Worm (Caenorhabditis elegans) whole organism, L4 larva: Measurements from ENCODE around the gene ZK1193.2.
A peak's percentile ranks its signal among the peaks of the same experiment; 100 is the strongest.

ENCODE experiments used
- D1046.2 ChIP-seq: fragments of 200-800 bp; sonication (Bioruptor generic); IDR thresholded peaks from 2 replicates; pipeline ENCODE4 v1.3.6; 2022; ENCODE audit warnings: missing genetic modification characterization, missing compliant biosample characterization
- F26F4.8 ChIP-seq: fragments of 200-800 bp; sonication (Bioruptor generic); conservative IDR thresholded peaks from 2 replicates; pipeline ENCODE4 v1.3.6; 2022; ENCODE audit warnings: missing genetic modification characterization, missing compliant biosample characterization
- T20F7.1 ChIP-seq: fragments of 200-800 bp; sonication (Bioruptor generic); optimal IDR thresholded peaks from 2 replicates; lab custom pipeline; 2018; ENCODE audit warnings: mild to moderate bottlenecking, missing genetic modification characterization, missing compliant biosample characterization
- Y105C5A.15 ChIP-seq: fragments of 200-800 bp; sonication (Bioruptor generic); IDR thresholded peaks from 2 replicates; pipeline ENCODE4 v1.3.6; 2022; ENCODE audit warnings: missing genetic modification characterization, missing compliant biosample characterization
- Y5F2A.4 ChIP-seq: fragments of 200-800 bp; sonication (Bioruptor generic); optimal IDR thresholded peaks from 2 replicates; lab custom pipeline; 2018; ENCODE audit warnings: mild to moderate bottlenecking, missing genetic modification characterization, missing compliant biosample characterization
- ceh-28 ChIP-seq: fragments of 150-350 bp; optimal IDR thresholded peaks from 2 replicates; lab custom pipeline; 2014; ENCODE audit warnings: missing biosample characterization, missing genetic modification reagents, missing genetic modification characterization
- ceh-62 ChIP-seq: sonication (generic microtip); optimal IDR thresholded peaks from 2 replicates; lab custom pipeline; 2017; ENCODE audit warnings: missing biosample characterization, missing genetic modification characterization
- ces-1 ChIP-seq: fragments of 150-350 bp; sonication (generic microtip); optimal IDR thresholded peaks from 4 replicates; lab custom pipeline; 2014; ENCODE audit warnings: missing biosample characterization, missing genetic modification reagents, missing genetic modification characterization
- cey-2 ChIP-seq: sonication (generic microtip); optimal IDR thresholded peaks from 3 replicates; lab custom pipeline; 2017; ENCODE audit warnings: missing genetic modification characterization, mild to moderate bottlenecking, missing compliant biosample characterization, antibody characterized with exemption, borderline replicate concordance; ENCODE audit not compliant: insufficient read depth
- ctbp-1 ChIP-seq: fragments of 200-800 bp; sonication (Bioruptor generic); IDR thresholded peaks from 2 replicates; pipeline ENCODE4 v1.3.6; 2022; ENCODE audit warnings: missing genetic modification reagents, missing genetic modification characterization, missing compliant biosample characterization
- daf-12 ChIP-seq: fragments of 150-350 bp; optimal IDR thresholded peaks from 2 replicates; lab custom pipeline; 2014; ENCODE audit warnings: missing biosample characterization, missing genetic modification reagents, missing genetic modification characterization
- daf-19 ChIP-seq: fragments of 200-800 bp; sonication (Bioruptor generic); conservative IDR thresholded peaks from 2 replicates; pipeline ENCODE4 v1.3.6; 2022; ENCODE audit warnings: missing genetic modification characterization, missing compliant biosample characterization
- dmd-9 ChIP-seq: fragments of 200-800 bp; sonication (Bioruptor generic); IDR thresholded peaks from 2 replicates; pipeline ENCODE4 v1.3.6; 2022; ENCODE audit warnings: missing genetic modification reagents, missing genetic modification characterization, missing compliant biosample characterization
- duxl-1 ChIP-seq: sonication (generic microtip); optimal IDR thresholded peaks from 2 replicates; lab custom pipeline; 2016; ENCODE audit warnings: mild to moderate bottlenecking, missing genetic modification characterization, moderate library complexity, missing compliant biosample characterization; ENCODE audit not compliant: poor library complexity
- dve-1 ChIP-seq: sonication (generic microtip); optimal IDR thresholded peaks from 2 replicates; lab custom pipeline; 2017; ENCODE audit warnings: antibody characterized with exemption, mild to moderate bottlenecking, missing genetic modification characterization, missing compliant biosample characterization; ENCODE audit not compliant: insufficient read depth
- egl-43 ChIP-seq: fragments of 200-800 bp; sonication (Bioruptor generic); IDR thresholded peaks from 2 replicates; pipeline ENCODE4 v1.3.6; 2022; ENCODE audit warnings: missing genetic modification reagents, missing genetic modification characterization, missing compliant biosample characterization
- hmg-1.1 ChIP-seq: fragments of 200-800 bp; sonication (Bioruptor generic); IDR thresholded peaks from 2 replicates; pipeline ENCODE4 v1.3.6; 2022; ENCODE audit warnings: missing genetic modification reagents, missing genetic modification characterization, missing compliant biosample characterization
- jun-1 ChIP-seq: fragments of 150-350 bp; optimal IDR thresholded peaks from 2 replicates; lab custom pipeline; 2014; ENCODE audit warnings: missing biosample characterization, missing genetic modification reagents, missing genetic modification characterization
- lin-38 ChIP-seq: fragments of 200-800 bp; sonication (Bioruptor generic); IDR thresholded peaks from 2 replicates; pipeline ENCODE4 v1.3.6; 2022; ENCODE audit warnings: missing genetic modification reagents, missing genetic modification characterization, missing compliant biosample characterization
- lin-39 ChIP-seq: fragments of 150-350 bp; optimal IDR thresholded peaks from 2 replicates; lab custom pipeline; 2014; ENCODE audit warnings: missing biosample characterization, missing genetic modification reagents, missing genetic modification characterization
- lsy-2 ChIP-seq, 2 experiments: fragments of 150-350 bp in 1 of 2; sonication (generic microtip) in 1 of 2; optimal IDR thresholded peaks; 2 replicates each; lab custom pipeline; 2014 to 2017; ENCODE audit warnings: missing biosample characterization in 2 of 2, missing genetic modification characterization in 2 of 2
- madf-5 ChIP-seq, 2 experiments: fragments of 200-800 bp; sonication (Bioruptor generic); IDR thresholded peaks; 2 replicates each; pipeline ENCODE4 v1.3.6; 2022; ENCODE audit warnings: missing compliant biosample characterization in 2 of 2, missing genetic modification characterization in 2 of 2
- mdl-1 ChIP-seq, 2 experiments: fragments of 150-350 bp in 1 of 2; sonication (generic microtip) in 1 of 2; optimal IDR thresholded peaks; 2 replicates each; lab custom pipeline; 2014 to 2017; ENCODE audit warnings: missing biosample characterization in 2 of 2, missing genetic modification characterization in 2 of 2
- mdt-29 ChIP-seq: fragments of 200-800 bp; sonication (Bioruptor generic); IDR thresholded peaks from 2 replicates; pipeline ENCODE4 v1.3.6; 2022; ENCODE audit warnings: missing genetic modification reagents, missing genetic modification characterization, missing compliant biosample characterization
- mxl-3 ChIP-seq: fragments of 200-800 bp; sonication (Bioruptor generic); optimal IDR thresholded peaks from 2 replicates; lab custom pipeline; 2018; ENCODE audit warnings: mild to moderate bottlenecking, missing genetic modification characterization, missing compliant biosample characterization
- nhr-102 ChIP-seq: sonication (generic microtip); optimal IDR thresholded peaks from 2 replicates; lab custom pipeline; 2016; ENCODE audit warnings: mild to moderate bottlenecking, missing genetic modification characterization, moderate library complexity, missing compliant biosample characterization
- nhr-11 ChIP-seq: fragments of 150-350 bp; optimal IDR thresholded peaks from 2 replicates; lab custom pipeline; 2014; ENCODE audit warnings: missing biosample characterization, missing genetic modification characterization
- nhr-237 ChIP-seq: sonication (generic microtip); optimal IDR thresholded peaks from 2 replicates; lab custom pipeline; 2017; ENCODE audit warnings: missing biosample characterization, missing genetic modification characterization
- nhr-25 ChIP-seq: sonication (generic microtip); optimal IDR thresholded peaks from 2 replicates; lab custom pipeline; 2017; ENCODE audit warnings: missing genetic modification characterization, mild to moderate bottlenecking, missing compliant biosample characterization, antibody characterized with exemption, moderate library complexity, borderline replicate concordance; ENCODE audit not compliant: insufficient read depth
- nhr-28 ChIP-seq: fragments of 150-350 bp; optimal IDR thresholded peaks from 2 replicates; lab custom pipeline; 2014; ENCODE audit warnings: missing biosample characterization, missing genetic modification characterization
- nhr-41 ChIP-seq: fragments of 200-800 bp; sonication (Bioruptor generic); IDR thresholded peaks from 2 replicates; pipeline ENCODE4 v1.3.6; 2022; ENCODE audit warnings: missing genetic modification reagents, missing genetic modification characterization, missing compliant biosample characterization
- nhr-48 ChIP-seq: sonication (generic microtip); optimal IDR thresholded peaks from 2 replicates; lab custom pipeline; 2016; ENCODE audit warnings: mild to moderate bottlenecking, missing genetic modification characterization, missing compliant biosample characterization
- nhr-6 ChIP-seq: fragments of 150-350 bp; optimal IDR thresholded peaks from 2 replicates; lab custom pipeline; 2014; ENCODE audit warnings: missing biosample characterization, missing genetic modification characterization
- saeg-2 ChIP-seq: fragments of 200-800 bp; sonication (Bioruptor generic); IDR thresholded peaks from 2 replicates; pipeline ENCODE4 v1.3.6; 2022; ENCODE audit warnings: missing genetic modification reagents, missing genetic modification characterization, missing compliant biosample characterization
- set-16 ChIP-seq: fragments of 200-800 bp; sonication (Bioruptor generic); IDR thresholded peaks from 2 replicates; pipeline ENCODE4 v1.3.6; 2022; ENCODE audit warnings: missing genetic modification reagents, missing genetic modification characterization, missing compliant biosample characterization
- snpc-4 ChIP-seq: fragments of 150-350 bp; optimal IDR thresholded peaks from 2 replicates; lab custom pipeline; 2014; ENCODE audit warnings: missing biosample characterization, missing genetic modification characterization
- spr-3 ChIP-seq: fragments of 200-800 bp; sonication (Bioruptor generic); optimal IDR thresholded peaks from 2 replicates; lab custom pipeline; 2018; ENCODE audit warnings: mild to moderate bottlenecking, missing genetic modification characterization, missing compliant biosample characterization
- tag-97 ChIP-seq: fragments of 200-800 bp; sonication (Bioruptor generic); IDR thresholded peaks from 2 replicates; pipeline ENCODE4 v1.3.6; 2022; ENCODE audit warnings: missing genetic modification characterization, missing compliant biosample characterization
- unc-39 ChIP-seq: sonication (generic microtip); optimal IDR thresholded peaks from 2 replicates; lab custom pipeline; 2017; ENCODE audit warnings: missing biosample characterization, missing genetic modification characterization
- vab-7 ChIP-seq: fragments of 200-800 bp; sonication (Bioruptor generic); IDR thresholded peaks from 2 replicates; pipeline ENCODE4 v1.3.6; 2022; ENCODE audit warnings: missing genetic modification reagents, missing genetic modification characterization, missing compliant biosample characterization
- zip-11 ChIP-seq: fragments of 200-800 bp; sonication (Bioruptor generic); IDR thresholded peaks from 2 replicates; pipeline ENCODE4 v1.3.6; 2022; ENCODE audit warnings: missing genetic modification characterization, missing compliant biosample characterization

The ZK1193.2 gene

DNA sequence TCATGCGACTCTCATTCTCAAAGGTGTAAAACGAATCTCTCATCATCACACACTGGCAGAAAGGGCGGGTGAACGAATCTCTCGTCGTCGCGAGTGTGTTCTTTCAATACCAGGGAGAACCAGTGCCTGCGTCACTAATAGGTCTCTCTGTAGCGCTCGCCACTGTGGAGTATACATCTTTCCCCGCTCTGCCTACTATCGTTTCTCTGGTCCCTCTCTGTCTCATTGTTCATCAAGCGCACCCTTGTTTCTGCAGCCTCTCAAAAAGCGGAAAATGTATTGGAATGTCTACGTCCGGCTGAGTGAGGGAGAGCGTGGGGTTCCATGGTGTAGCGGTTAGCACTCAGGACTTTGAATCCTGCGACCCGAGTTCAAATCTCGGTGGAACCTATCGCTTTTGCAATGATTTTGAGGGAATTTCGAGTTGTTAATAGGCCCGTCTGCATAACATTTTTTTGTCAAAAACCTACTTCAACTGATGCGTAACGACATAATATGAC is 15.3 kb downstream of the ZK1193.2 start (continued):
- TF ChIP-seq set-16: no peak; the same call in 1 of the 2 replicates
- no peak for TF ChIP-seq ceh-62 (tag; lab: Kevin White, UChicago)
- peak; percentile 70 for TF ChIP-seq daf-19 (GFP tag; lab: Robert Waterston, UW)
- peak; percentile 56 to 90 for TF ChIP-seq mdl-1 (tag; optimal IDR thresholded peaks at IDR 0.05; lab: Kevin White, UChicago)
- TF ChIP-seq nhr-6 (tag; lab: Kevin White, UChicago): peak; percentile 88
- peak; percentile 86 to 88 for TF ChIP-seq lsy-2 (tag; optimal IDR thresholded peaks at IDR 0.05; lab: Kevin White, UChicago)
- TF ChIP-seq nhr-237 (tag; lab: Kevin White, UChicago): peak; percentile 45
- peak; percentile 72; the same call in 1 of the 2 replicates for TF ChIP-seq mdt-29
- peak; percentile 79 for TF ChIP-seq mxl-3
- no peak for TF ChIP-seq tag-97 (GFP tag; lab: Robert Waterston, UW)
- TF ChIP-seq nhr-48: peak; percentile 88
- peak; percentile 89 for TF ChIP-seq D1046.2 (GFP tag; lab: Robert Waterston, UW)
- TF ChIP-seq ceh-28: peak; percentile 66
- TF ChIP-seq daf-12: no peak
- no peak for TF ChIP-seq zip-11
- peak; percentile 81 for TF ChIP-seq dmd-9
- TF ChIP-seq Y105C5A.15 (GFP tag; lab: Robert Waterston, UW): no peak
- TF ChIP-seq hmg-1.1 (GFP tag; lab: Robert Waterston, UW): peak; percentile 98
- peak; percentile 85 for TF ChIP-seq T20F7.1 (GFP tag; lab: Kevin White, UChicago)
- peak; percentile 82 for TF ChIP-seq spr-3 (GFP tag; lab: Kevin White, UChicago)
- TF ChIP-seq nhr-102 (tag; lab: Kevin White, UChicago): peak; percentile 96
- no peak for TF ChIP-seq ces-1 (GFP tag; lab: Kevin White, UChicago)
- TF ChIP-seq unc-39 (tag; lab: Kevin White, UChicago): no peak
- no peak for TF ChIP-seq Y5F2A.4 (GFP tag; lab: Kevin White, UChicago)
- TF ChIP-seq nhr-28: peak; percentile 84
- peak; percentile 81 for TF ChIP-seq vab-7 (GFP tag; lab: Robert Waterston, UW)
- TF ChIP-seq, all 104 proteins: peak for 72

ce11 chrX:404597-404996 is 20.8 kb downstream of the ZK1193.2 start, which contains the start of gene R04A9.1:
Gene R04A9.1 (plus strand): TSS chrX:404897.
- TF ChIP-seq ctbp-1 (GFP tag; lab: Robert Waterston, UW) (no peak), nhr-41 (GFP tag; lab: Robert Waterston, UW) (no peak), nhr-237 (tag; lab: Kevin White, UChicago) (no peak)

ce11 chrX:402951-403350 is 22.5 kb downstream of the ZK1193.2 start:
- TF ChIP-seq nhr-11 (tag; lab: Kevin White, UChicago) (no peak), madf-5 (GFP tag; IDR thresholded peaks at IDR 0.05; lab: Robert Waterston, UW) (no peak), duxl-1 (tag; lab: Kevin White, UChicago) (peak; percentile 67), snpc-4 (tag; lab: Kevin White, UChicago) (no peak), nhr-237 (tag; lab: Kevin White, UChicago) (no peak), F26F4.8 (GFP tag; lab: Robert Waterston, UW) (no peak), Y5F2A.4 (GFP tag; lab: Kevin White, UChicago) (no peak), cey-2 (tag; lab: Kevin White, UChicago) (no peak), nhr-25 (no peak), hmg-1.1 (GFP tag; lab: Robert Waterston, UW) (peak; percentile 34; the same call in 1 of the 2 replicates), lin-39 (tag; lab: Kevin White, UChicago) (no peak), saeg-2 (GFP tag; lab: Robert Waterston, UW) (no peak), jun-1 (tag; lab: Kevin White, UChicago) (no peak), lin-38 (no peak), dve-1 (tag; lab: Kevin White, UChicago) (peak; percentile 12), egl-43 (GFP tag; lab: Robert Waterston, UW) (no peak)
